Worm (Caenorhabditis elegans): ENCODE measurements around the gene clec-125.

The clec-125 gene

DNA sequence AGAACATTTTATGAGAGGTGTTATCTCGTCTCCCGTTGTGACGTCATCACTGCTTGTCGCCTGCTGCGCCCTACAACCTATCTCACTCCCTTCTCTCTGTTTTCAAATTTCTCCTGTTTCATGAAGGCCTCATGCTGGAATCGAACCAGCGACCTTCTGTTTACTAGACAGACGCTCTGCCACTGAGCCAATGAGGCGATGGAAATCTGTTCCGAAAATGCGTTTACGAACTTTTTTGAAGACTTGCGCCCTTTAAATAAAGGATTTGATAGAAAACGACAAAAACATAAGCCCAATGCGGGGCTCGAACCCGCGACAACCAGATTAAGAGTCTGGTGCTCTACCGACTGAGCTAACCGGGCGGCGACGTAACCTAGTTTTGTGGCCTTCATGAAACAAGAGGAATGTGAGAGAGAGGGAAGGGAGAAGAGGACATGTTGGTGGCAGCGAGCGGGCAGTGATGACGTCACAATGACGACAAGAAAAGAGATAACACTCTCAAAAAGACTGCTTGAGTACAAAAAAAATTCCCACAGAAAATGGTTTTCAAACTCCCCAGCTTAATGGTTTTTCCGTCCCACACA lies 3.2 kb downstream of the clec-125 start, which contains the start of gene clec-126 (continued):
- TF ChIP-seq K11D2.4 (GFP tag; IDR thresholded peaks at IDR 0.05) (peak; percentile 50; the same call in 1 of the 2 replicates), lsy-27 (tag; optimal IDR thresholded peaks at IDR 0.05; ENCODE audit: borderline replicate concordance, insufficient read depth) (peak; percentile 87), zfh-2 (GFP tag; conservative IDR thresholded peaks at IDR 0.05) (peak; percentile 50; the same call in 1 of the 2 replicates), egrh-3 (GFP tag; IDR thresholded peaks at IDR 0.05) (peak; percentile 54), nfya-1 (tag; optimal IDR thresholded peaks at IDR 0.05; ENCODE audit: borderline replicate concordance, insufficient read depth) (no peak), atf-7 (tag; optimal IDR thresholded peaks at IDR 0.05) (peak; percentile 93), ekl-4 (GFP tag; IDR thresholded peaks at IDR 0.05) (peak; percentile 83), F49E8.2 (tag; optimal IDR thresholded peaks at IDR 0.05; ENCODE audit: insufficient read depth) (no peak), dpff-1 (tag; optimal IDR thresholded peaks at IDR 0.05) (no peak), Y53F4B.3 (GFP tag; IDR thresholded peaks at IDR 0.05) (no peak), madf-6 (GFP tag; IDR thresholded peaks at IDR 0.05) (peak; percentile 71), F57C9.4 (tag; optimal IDR thresholded peaks at IDR 0.05) (no peak), mcd-1 (GFP tag; IDR thresholded peaks at IDR 0.05) (peak; percentile 84), madf-10 (tag; optimal IDR thresholded peaks at IDR 0.05) (peak; percentile 87), mel-28 (tag; optimal IDR thresholded peaks at IDR 0.05; ENCODE audit: borderline replicate concordance) (no peak), rcor-1 (GFP tag; IDR thresholded peaks at IDR 0.05) (peak; percentile 59; the same call in 1 of the 2 replicates), Y95B8A.8 (GFP tag; IDR thresholded peaks at IDR 0.05) (0 out of 2 replicates have a peak, but pooled peaks have one; percentile 21), pha-4 (tag; optimal IDR thresholded peaks at IDR 0.05) (peak; percentile 11), F22D6.2 (tag; optimal IDR thresholded peaks at IDR 0.05) (peak; percentile 72), T26A5.8 (tag; optimal IDR thresholded peaks at IDR 0.05) (no peak), hlh-12 (tag; optimal IDR thresholded peaks at IDR 0.05) (peak; percentile 29), nhr-80 (tag; optimal IDR thresholded peaks at IDR 0.05) (peak; percentile 69), nhr-120 (GFP tag; IDR thresholded peaks at IDR 0.05) (no peak), F23B12.7 (tag; optimal IDR thresholded peaks at IDR 0.05; ENCODE audit: insufficient read depth) (peak; percentile 76), attf-6 (GFP tag; IDR thresholded peaks at IDR 0.05) (no peak), ama-1 (optimal IDR thresholded peaks at IDR 0.05) (no peak), ama-1 (GFP tag; optimal IDR thresholded peaks at IDR 0.05) (peak; percentile 30 to 71), tbp1 (GFP tag; optimal IDR thresholded peaks at IDR 0.05) (peak; percentile 92), ztf-26 (tag; optimal IDR thresholded peaks at IDR 0.05) (peak; percentile 93), fkh-3 (tag; optimal IDR thresholded peaks at IDR 0.05) (peak; percentile 42), dpl-1 (GFP tag; optimal IDR thresholded peaks at IDR 0.05) (peak; percentile 31), F52B5.7 (tag; optimal IDR thresholded peaks at IDR 0.05) (peak; percentile 51), hlh-26 (GFP tag; conservative IDR thresholded peaks at IDR 0.05) (no peak), unc-130 (GFP tag; optimal IDR thresholded peaks at IDR 0.05) (peak; percentile 80), tlf-1 (GFP tag; optimal IDR thresholded peaks at IDR 0.05) (peak; percentile 77), T07F8.4 (tag; optimal IDR thresholded peaks at IDR 0.05) (peak; percentile 90), ztf-28 (GFP tag; IDR thresholded peaks at IDR 0.05) (0 out of 2 replicates have a peak, but pooled peaks have one; percentile 57), lin-35 (GFP tag; optimal IDR thresholded peaks at IDR 0.05) (peak in 1 of 3 experiments; percentile 58), nhr-90 (tag; optimal IDR thresholded peaks at IDR 0.05) (peak; percentile 96), let-607 (tag; optimal IDR thresholded peaks at IDR 0.05) (peak; percentile 11 to 75), zim-3 (tag; optimal IDR thresholded peaks at IDR 0.05) (peak; percentile 46), B0336.3 (GFP tag; IDR thresholded peaks at IDR 0.05) (peak; percentile 91), nhr-179 (tag; optimal IDR thresholded peaks at IDR 0.05) (peak; percentile 53), mes-4 (tag; optimal IDR thresholded peaks at IDR 0.05) (peak; percentile 77), hmg-20 (GFP tag; IDR thresholded peaks at IDR 0.05) (0 out of 2 replicates have a peak, but pooled peaks have one; percentile 47)
